Fruit fly (Drosophila melanogaster): Measurements from ENCODE around the gene Grp170.

Grp170 gene

dm6 chrX:2294474-2295434 lies 19.9 kb upstream of the Grp170 start (continued):
- TF ChIP-seq CG33213 (GFP tag; optimal IDR thresholded peaks at IDR 0.05) (no peak), Asciz (GFP tag; optimal IDR thresholded peaks at IDR 0.05) (peak; percentile 11), MBD-R2 (GFP tag; IDR thresholded peaks at IDR 0.05) (no peak), CG9437 (GFP tag; optimal IDR thresholded peaks at IDR 0.05) (no peak), Rx (GFP tag; IDR thresholded peaks at IDR 0.05) (no peak), MESR4 (GFP tag; optimal IDR thresholded peaks at IDR 0.05) (no peak), CG7357 (GFP tag; IDR thresholded peaks at IDR 0.05) (no peak), mam (GFP tag; optimal IDR thresholded peaks at IDR 0.05) (no peak), PHDP (tag; optimal IDR thresholded peaks at IDR 0.05) (no peak), CG1832 (GFP tag; optimal IDR thresholded peaks at IDR 0.05) (no peak), CG10209 (GFP tag; optimal IDR thresholded peaks at IDR 0.05) (peak; percentile 20), sc (optimal IDR thresholded peaks at IDR 0.05) (no peak), sc (GFP tag; optimal IDR thresholded peaks at IDR 0.05) (peak; percentile 15), CG6689 (GFP tag; IDR thresholded peaks at IDR 0.05) (peak; percentile 19; the same call in 1 of the 2 replicates), ham (GFP tag; IDR thresholded peaks at IDR 0.05) (no peak), CG10321 (GFP tag; IDR thresholded peaks at IDR 0.05) (no peak), slou (GFP tag; optimal IDR thresholded peaks at IDR 0.05) (no peak), dati (GFP tag; IDR thresholded peaks at IDR 0.05) (0 out of 2 replicates have a peak, but pooled peaks have one; percentile 50), Xbp1 (GFP tag; optimal IDR thresholded peaks at IDR 0.05) (no peak), ems (GFP tag; optimal IDR thresholded peaks at IDR 0.05) (no peak), CG1792 (GFP tag; optimal IDR thresholded peaks at IDR 0.05) (peak; percentile 35)

- TF ChIP-seq CG14441 (GFP tag; IDR thresholded peaks at IDR 0.05) (peak; percentile 82), otp (GFP tag; IDR thresholded peaks at IDR 0.05) (peak; percentile 46; the same call in 1 of the 3 replicates), sqz (GFP tag; optimal IDR thresholded peaks at IDR 0.05) (peak; percentile 95), CG13624 (GFP tag; optimal IDR thresholded peaks at IDR 0.05) (peak; percentile 96), esg (GFP tag; conservative IDR thresholded peaks at IDR 0.05) (peak; percentile 85), CG10654 (GFP tag; optimal IDR thresholded peaks at IDR 0.05) (peak; percentile 81), HmgZ (tag; optimal IDR thresholded peaks at IDR 0.05) (peak; percentile 96), Bteb2 (GFP tag; optimal IDR thresholded peaks at IDR 0.05) (peak; percentile 89), sob (GFP tag; IDR thresholded peaks at IDR 0.05) (peak; percentile 89), Myb (GFP tag; optimal IDR thresholded peaks at IDR 0.05) (peak; percentile 82), chn (GFP tag; optimal IDR thresholded peaks at IDR 0.05) (peak; percentile 81), CG4617 (GFP tag; optimal IDR thresholded peaks at IDR 0.05; ENCODE audit: borderline replicate concordance) (peak; percentile 83), HmgD (GFP tag; optimal IDR thresholded peaks at IDR 0.05) (peak; percentile 77), CG2712 (tag; optimal IDR thresholded peaks at IDR 0.05) (peak; percentile 96), Max (GFP tag; optimal IDR thresholded peaks at IDR 0.05) (peak; percentile 91), ATbp (GFP tag; optimal IDR thresholded peaks at IDR 0.05) (peak; percentile 94), Six4 (GFP tag; optimal IDR thresholded peaks at IDR 0.05) (peak; percentile 88), ranshi (GFP tag; IDR thresholded peaks at IDR 0.05) (peak; percentile 77), pan (optimal IDR thresholded peaks at IDR 0.05) (no peak), pan (GFP tag; optimal IDR thresholded peaks at IDR 0.05 in 1 of 2, IDR thresholded peaks at IDR 0.05 in 1 of 2) (peak in 1 of 2 experiments; percentile 88), wek (GFP tag; optimal IDR thresholded peaks at IDR 0.05) (peak; percentile 73), sug (tag; optimal IDR thresholded peaks at IDR 0.05) (peak; percentile 96), CG17186 (GFP tag; optimal IDR thresholded peaks at IDR 0.05) (peak; percentile 78), CG8290 (GFP tag; optimal IDR thresholded peaks at IDR 0.05) (peak; percentile 62), CG8290 (tag; optimal IDR thresholded peaks at IDR 0.05) (peak; percentile 70 to 88), p53 (GFP tag; optimal IDR thresholded peaks at IDR 0.05) (peak; percentile 74), HLH54F (GFP tag; optimal IDR thresholded peaks at IDR 0.05) (peak; percentile 92), slbo (GFP tag; IDR thresholded peaks at IDR 0.05) (peak; percentile 88)
These were observed 18.6 kb upstream of the Grp170 start, which contains the start of gene CG2865 for dm6 chrX:2293294-2293988. TSS of gene CG2865 (minus strand) at chrX:2293411.

All from whole organism, embryonic.